Worm (Caenorhabditis elegans) whole organism, late embryonic: ENCODE measurements around the gene islo-1.

Source experiments
- C38D4.7 ChIP-seq: fragments of 200-800 bp; sonication (Bioruptor generic); optimal IDR thresholded peaks from 2 replicates; lab custom pipeline; 2018; ENCODE audit warnings: mild to moderate bottlenecking, missing genetic modification characterization, moderate library complexity, missing compliant biosample characterization
- K02D7.2 ChIP-seq: sonication (generic microtip); optimal IDR thresholded peaks from 2 replicates; lab custom pipeline; 2017; ENCODE audit warnings: mild to moderate bottlenecking, missing genetic modification characterization, missing compliant biosample characterization
- K09A11.1 ChIP-seq: sonication (generic microtip); optimal IDR thresholded peaks from 2 replicates; lab custom pipeline; 2017; ENCODE audit warnings: antibody characterized with exemption, mild to moderate bottlenecking, missing genetic modification characterization, missing compliant biosample characterization; ENCODE audit not compliant: insufficient read depth
- ceh-14 ChIP-seq: sonication (generic microtip); optimal IDR thresholded peaks from 2 replicates; lab custom pipeline; 2016; ENCODE audit warnings: missing genotype, missing genetic modification characterization, missing compliant biosample characterization
- ceh-22 ChIP-seq: sonication (generic microtip); optimal IDR thresholded peaks from 2 replicates; lab custom pipeline; 2017; ENCODE audit warnings: missing biosample characterization, missing genetic modification characterization
- ceh-24 ChIP-seq: sonication (generic microtip); optimal IDR thresholded peaks from 2 replicates; lab custom pipeline; 2016; ENCODE audit warnings: mild to moderate bottlenecking, missing genetic modification characterization, missing compliant biosample characterization
- ceh-30 ChIP-seq: fragments of 150-350 bp; optimal IDR thresholded peaks from 2 replicates; lab custom pipeline; 2014; ENCODE audit warnings: missing biosample characterization, missing genetic modification characterization
- ceh-31 ChIP-seq: sonication (generic microtip); optimal IDR thresholded peaks from 2 replicates; lab custom pipeline; 2016; ENCODE audit warnings: missing genetic modification characterization, missing compliant biosample characterization
- ceh-34 ChIP-seq: sonication (generic microtip); optimal IDR thresholded peaks from 2 replicates; lab custom pipeline; 2016; ENCODE audit warnings: mild to moderate bottlenecking, missing genetic modification characterization, missing compliant biosample characterization
- ceh-45 ChIP-seq: fragments of 200-800 bp; sonication (Bioruptor generic); IDR thresholded peaks from 2 replicates; pipeline ENCODE4 v1.3.6; 2022; ENCODE audit warnings: missing genetic modification reagents, missing genetic modification characterization, missing compliant biosample characterization
- ceh-48 ChIP-seq: sonication (generic microtip); optimal IDR thresholded peaks from 2 replicates; lab custom pipeline; 2016; ENCODE audit warnings: missing genetic modification characterization, inconsistent platforms, missing compliant biosample characterization
- ceh-6 ChIP-seq: fragments of 200-800 bp; sonication (Bioruptor generic); optimal IDR thresholded peaks from 2 replicates; lab custom pipeline; 2018; ENCODE audit warnings: mild to moderate bottlenecking, missing genetic modification characterization, missing compliant biosample characterization
- ceh-9 ChIP-seq: sonication (generic microtip); optimal IDR thresholded peaks from 2 replicates; lab custom pipeline; 2016; ENCODE audit warnings: mild to moderate bottlenecking, missing genetic modification characterization, inconsistent platforms, missing compliant biosample characterization
- che-1 ChIP-seq: sonication (generic microtip); optimal IDR thresholded peaks from 2 replicates; lab custom pipeline; 2016; ENCODE audit warnings: mild to moderate bottlenecking, missing genetic modification characterization, missing compliant biosample characterization
- dmd-4 ChIP-seq: sonication (generic microtip); optimal IDR thresholded peaks from 2 replicates; lab custom pipeline; 2016; ENCODE audit warnings: borderline replicate concordance, missing genetic modification characterization, missing compliant biosample characterization
- dve-1 ChIP-seq: sonication (generic microtip); optimal IDR thresholded peaks from 2 replicates; lab custom pipeline; 2017; ENCODE audit warnings: antibody characterized with exemption, mild to moderate bottlenecking, missing genetic modification characterization, missing compliant biosample characterization
- elt-2 ChIP-seq: sonication (generic microtip); optimal IDR thresholded peaks from 2 replicates; lab custom pipeline; 2016; ENCODE audit warnings: missing genetic modification reagents, missing genetic modification characterization, missing compliant biosample characterization
- elt-4 ChIP-seq: sonication (generic microtip); optimal IDR thresholded peaks from 2 replicates; lab custom pipeline; 2016; ENCODE audit warnings: missing genetic modification characterization, missing compliant biosample characterization
- ets-4 ChIP-seq: sonication (generic microtip); optimal IDR thresholded peaks from 2 replicates; lab custom pipeline; 2016; ENCODE audit warnings: missing genetic modification characterization, missing compliant biosample characterization
- eyg-1 ChIP-seq: sonication (generic microtip); optimal IDR thresholded peaks from 2 replicates; lab custom pipeline; 2016; ENCODE audit warnings: missing genotype, missing genetic modification characterization, missing compliant biosample characterization
- fax-1 ChIP-seq: sonication (generic microtip); optimal IDR thresholded peaks from 2 replicates; lab custom pipeline; 2016; ENCODE audit warnings: missing genotype, missing genetic modification characterization, missing compliant biosample characterization
- fkh-6 ChIP-seq: sonication (generic microtip); optimal IDR thresholded peaks from 2 replicates; lab custom pipeline; 2016; ENCODE audit warnings: missing genetic modification characterization, missing compliant biosample characterization
- gmeb-2 ChIP-seq: sonication (generic microtip); optimal IDR thresholded peaks from 2 replicates; lab custom pipeline; 2016; ENCODE audit warnings: missing genetic modification characterization, inconsistent platforms, missing compliant biosample characterization
- lin-11 ChIP-seq: fragments of 200-800 bp; sonication (Bioruptor generic); optimal IDR thresholded peaks from 2 replicates; lab custom pipeline; 2018; ENCODE audit warnings: mild to moderate bottlenecking, missing genetic modification characterization, missing compliant biosample characterization
- madf-2 ChIP-seq: sonication (generic microtip); optimal IDR thresholded peaks from 2 replicates; lab custom pipeline; 2017; ENCODE audit warnings: missing genetic modification characterization, missing compliant biosample characterization
- nhr-11 ChIP-seq: fragments of 150-350 bp; optimal IDR thresholded peaks from 2 replicates; lab custom pipeline; 2014; ENCODE audit warnings: missing biosample characterization, missing genetic modification characterization
- nhr-232 ChIP-seq: sonication (generic microtip); optimal IDR thresholded peaks from 2 replicates; lab custom pipeline; 2016; ENCODE audit warnings: missing genetic modification characterization, missing compliant biosample characterization
- npax-4 ChIP-seq: sonication (generic microtip); optimal IDR thresholded peaks from 2 replicates; lab custom pipeline; 2016; ENCODE audit warnings: missing genetic modification characterization, missing compliant biosample characterization
- odd-2 ChIP-seq: sonication (generic microtip); optimal IDR thresholded peaks from 2 replicates; lab custom pipeline; 2017; ENCODE audit warnings: antibody characterized with exemption, mild to moderate bottlenecking, missing genetic modification characterization, missing compliant biosample characterization
- pag-3 ChIP-seq: sonication (generic microtip); optimal IDR thresholded peaks from 2 replicates; lab custom pipeline; 2016; ENCODE audit warnings: missing compliant biosample characterization, missing genetic modification characterization, borderline replicate concordance
- pat-9 ChIP-seq: fragments of 200-800 bp; sonication (Bioruptor generic); optimal IDR thresholded peaks from 2 replicates; lab custom pipeline; 2018; ENCODE audit warnings: mild to moderate bottlenecking, missing genetic modification characterization, moderate library complexity, missing compliant biosample characterization
- pax-1 ChIP-seq: fragments of 150-350 bp; optimal IDR thresholded peaks from 2 replicates; lab custom pipeline; 2014; ENCODE audit warnings: missing biosample characterization, missing genetic modification characterization
- pha-2 ChIP-seq: sonication (generic microtip); optimal IDR thresholded peaks from 2 replicates; lab custom pipeline; 2017; ENCODE audit warnings: mild to moderate bottlenecking, missing genetic modification characterization, missing compliant biosample characterization
- pros-1 ChIP-seq: fragments of 150-350 bp; optimal IDR thresholded peaks from 2 replicates; lab custom pipeline; 2014; ENCODE audit warnings: missing biosample characterization, missing genetic modification reagents, missing genetic modification characterization
- sox-4 ChIP-seq: sonication (generic microtip); optimal IDR thresholded peaks from 2 replicates; lab custom pipeline; 2017; ENCODE audit warnings: mild to moderate bottlenecking, missing genetic modification characterization, inconsistent platforms, missing compliant biosample characterization
- syd-9 ChIP-seq: sonication (generic microtip); optimal IDR thresholded peaks from 2 replicates; lab custom pipeline; 2016; ENCODE audit warnings: mild to moderate bottlenecking, missing genetic modification characterization, moderate library complexity, missing compliant biosample characterization
- ttx-3 ChIP-seq: sonication (generic microtip); optimal IDR thresholded peaks from 2 replicates; lab custom pipeline; 2016; ENCODE audit warnings: missing genetic modification reagents, missing genetic modification characterization, missing compliant biosample characterization
- unc-3 ChIP-seq, 2 experiments: fragments of 200-800 bp in 1 of 2; sonication (Bioruptor generic) in 1 of 2; sonication (generic microtip) in 1 of 2; conservative IDR thresholded peaks in 1 of 2; optimal IDR thresholded peaks in 1 of 2; 2 replicates each; pipeline versions ENCODE4 v1.3.6 to Lab custom; 2016 to 2022; ENCODE audit warnings: missing compliant biosample characterization in 2 of 2, missing genetic modification characterization in 2 of 2, missing genetic modification reagents in 1 of 2
- unc-42 ChIP-seq: sonication (generic microtip); optimal IDR thresholded peaks from 2 replicates; lab custom pipeline; 2016; ENCODE audit warnings: missing genotype, missing genetic modification characterization, missing compliant biosample characterization
- unc-55 ChIP-seq: sonication (generic microtip); optimal IDR thresholded peaks from 2 replicates; lab custom pipeline; 2017; ENCODE audit warnings: missing biosample characterization, missing genetic modification reagents, missing genetic modification characterization
- zip-5 ChIP-seq: sonication (generic microtip); optimal IDR thresholded peaks from 2 replicates; lab custom pipeline; 2016; ENCODE audit warnings: missing genetic modification characterization, missing compliant biosample characterization
- ztf-16 ChIP-seq: sonication (generic microtip); optimal IDR thresholded peaks from 2 replicates; lab custom pipeline; 2017; ENCODE audit warnings: missing genetic modification characterization, missing compliant biosample characterization

The islo-1 gene

ce11 chrIV:8151721-8152120 lies 15.5 kb downstream of the islo-1 start:
- TF ChIP-seq ceh-45 (GFP tag; lab: Robert Waterston, UW) (no peak), elt-4 (tag; lab: Kevin White, UChicago) (no peak)

- TF ChIP-seq elt-2 (tag; lab: Kevin White, UChicago) (no peak), ceh-6 (GFP tag; lab: Kevin White, UChicago) (no peak), ceh-22 (no peak), ceh-31 (tag; lab: Kevin White, UChicago) (no peak), che-1 (no peak), zip-5 (tag; lab: Kevin White, UChicago) (no peak), pros-1 (tag; lab: Kevin White, UChicago) (no peak), dmd-4 (tag; lab: Kevin White, UChicago) (no peak), ceh-48 (tag; lab: Kevin White, UChicago) (no peak), K09A11.1 (tag; lab: Kevin White, UChicago) (no peak), nhr-11 (no peak)
These were observed 16.0 kb downstream of the islo-1 start, which contains the start of gene faah-2 for ce11 chrIV:8152145-8152544. Gene faah-2 (plus strand): TSS chrIV:8152445.

- TF ChIP-seq nhr-232 (tag; lab: Kevin White, UChicago), result no peak
- no peak for TF ChIP-seq ceh-34 (tag; lab: Kevin White, UChicago)
- TF ChIP-seq pha-2, result no peak
- TF ChIP-seq lin-11 (tag; lab: Kevin White, UChicago), result no peak
- TF ChIP-seq unc-3 (GFP tag; conservative IDR thresholded peaks at IDR 0.05; lab: Robert Waterston, UW), result no peak
- no peak for TF ChIP-seq unc-3 (tag; optimal IDR thresholded peaks at IDR 0.05; lab: Kevin White, UChicago)
- no peak for TF ChIP-seq madf-2 (tag; lab: Kevin White, UChicago)
- no peak for TF ChIP-seq nhr-11
- no peak for TF ChIP-seq ztf-16 (tag; lab: Kevin White, UChicago)
- no peak for TF ChIP-seq odd-2 (tag; lab: Kevin White, UChicago)
- TF ChIP-seq ttx-3 (tag; lab: Kevin White, UChicago), result no peak
- TF ChIP-seq eyg-1 (tag; lab: Kevin White, UChicago), result no peak
- TF ChIP-seq pat-9, result no peak
- TF ChIP-seq ets-4 (tag; lab: Kevin White, UChicago), result no peak
These were observed 16.5 kb downstream of the islo-1 start for ce11 chrIV:8152688-8153087.

- TF ChIP-seq sox-4 (tag; lab: Kevin White, UChicago), result no peak
- no peak for TF ChIP-seq pax-1 (tag; lab: Kevin White, UChicago)
- no peak for TF ChIP-seq ceh-24 (tag; lab: Kevin White, UChicago)
- no peak for TF ChIP-seq ceh-30 (tag; lab: Kevin White, UChicago)
- no peak for TF ChIP-seq syd-9 (tag; lab: Kevin White, UChicago)
These were observed 17.0 kb downstream of the islo-1 start for ce11 chrIV:8153163-8153562.

ce11 chrIV:8154966-8155365 lies 18.8 kb downstream of the islo-1 start:
- TF ChIP-seq lin-11 (tag; lab: Kevin White, UChicago) (no peak), pag-3 (tag; lab: Kevin White, UChicago) (no peak)

- TF ChIP-seq gmeb-2 (no peak), dve-1 (tag; lab: Kevin White, UChicago) (no peak), ceh-9 (tag; lab: Kevin White, UChicago) (no peak), C38D4.7 (no peak), fax-1 (tag; lab: Kevin White, UChicago) (no peak), ceh-48 (tag; lab: Kevin White, UChicago) (no peak), nhr-232 (tag; lab: Kevin White, UChicago) (no peak), zip-5 (tag; lab: Kevin White, UChicago) (no peak), ceh-14 (tag; lab: Kevin White, UChicago) (no peak), fkh-6 (no peak), npax-4 (tag; lab: Kevin White, UChicago) (no peak), odd-2 (tag; lab: Kevin White, UChicago) (no peak), ceh-6 (GFP tag; lab: Kevin White, UChicago) (no peak), unc-55 (GFP tag; lab: Kevin White, UChicago) (no peak), ceh-24 (tag; lab: Kevin White, UChicago) (no peak), unc-42 (tag; lab: Kevin White, UChicago) (no peak), K02D7.2 (tag; lab: Kevin White, UChicago) (no peak)
These were observed 21.0 kb downstream of the islo-1 start, which contains the start of gene B0218.5 for ce11 chrIV:8157161-8157560. Gene B0218.5 (minus strand): TSS chrIV:8157261.
